Worm (Caenorhabditis elegans): ENCODE measurements around the gene ifbp-1.

DNA sequence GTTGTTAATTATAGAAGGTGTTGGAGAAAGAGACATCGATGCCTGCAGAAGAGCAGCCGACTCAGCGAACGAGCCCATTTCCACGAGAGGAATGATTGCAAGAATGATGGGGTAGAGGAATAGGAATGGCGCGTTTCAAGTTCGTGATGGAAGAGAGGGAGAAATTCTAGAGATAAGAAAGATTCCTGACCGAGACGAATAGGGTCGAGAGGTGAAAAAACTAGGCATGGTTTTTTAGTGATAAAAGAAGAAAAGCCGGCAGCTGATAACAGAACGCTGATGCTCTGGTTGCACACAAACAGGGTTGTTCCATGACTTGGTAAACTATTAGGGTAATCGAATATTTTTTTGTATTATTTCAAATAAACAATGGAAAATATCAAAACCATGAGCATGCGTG is 7.2 kb downstream of the ifbp-1 start:
- no peak for TF ChIP-seq him-1 (tag; optimal IDR thresholded peaks at IDR 0.05)
- no peak for TF ChIP-seq dao-5 (tag; optimal IDR thresholded peaks at IDR 0.05)
- TF ChIP-seq W03F9.2 (tag; optimal IDR thresholded peaks at IDR 0.05) = no peak
